Worm (Caenorhabditis elegans): ENCODE measurements around the gene rpl-36.

DNA sequence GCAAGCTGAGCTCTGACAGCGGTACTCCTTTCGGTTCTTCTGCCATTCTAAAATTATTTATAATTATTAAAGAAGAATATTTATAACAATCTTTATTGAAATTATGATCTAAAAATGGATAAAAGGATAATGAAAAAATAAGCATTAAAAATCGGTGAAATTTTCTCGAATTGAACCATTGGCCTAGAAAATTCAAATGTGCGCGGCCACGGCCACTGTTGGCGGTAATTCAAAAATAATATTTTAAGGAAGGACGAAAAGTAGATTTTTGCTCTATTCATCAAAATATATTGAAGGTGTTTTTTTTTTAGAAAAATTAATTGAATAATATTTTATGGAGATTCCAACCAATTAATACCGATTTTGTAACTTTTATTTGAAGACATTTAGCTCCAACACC lies 18.8 kb downstream of the rpl-36 start, which contains the start of gene pfd-5:
- no peak for TF ChIP-seq ztf-29 (GFP tag; IDR thresholded peaks at IDR 0.05)
- peak; percentile 84 for TF ChIP-seq flt-1 (GFP tag; IDR thresholded peaks at IDR 0.05)
- no peak for TF ChIP-seq ref-1 (GFP tag; conservative IDR thresholded peaks at IDR 0.05)
- TF ChIP-seq ztf-23 (GFP tag; IDR thresholded peaks at IDR 0.05) = peak; percentile 74
